Fruit fly (Drosophila melanogaster) whole organism, embryonic: ENCODE results near the gene Hacd1.

ENCODE experiments used
- Asciz ChIP-seq: fragments of 200-800 bp; sonication (Bioruptor generic); optimal IDR thresholded peaks from 2 replicates; lab custom pipeline; 2017; ENCODE audit warnings: missing biosample characterization, mild to moderate bottlenecking, missing genetic modification characterization, missing genetic modification reagents
- B-H1 ChIP-seq: fragments of 200-800 bp; sonication (Bioruptor generic); IDR thresholded peaks from 3 replicates; pipeline ENCODE4 v1.3.6; 2022; ENCODE audit warnings: missing biosample characterization, missing genetic modification characterization
- CG10147 ChIP-seq: fragments of 200-800 bp; sonication (Bioruptor generic); optimal IDR thresholded peaks from 2 replicates; lab custom pipeline; 2019; ENCODE audit warnings: missing biosample characterization, mild to moderate bottlenecking, missing genetic modification characterization, moderate library complexity
- CG10321 ChIP-seq: fragments of 200-800 bp; sonication (Bioruptor generic); IDR thresholded peaks from 2 replicates; pipeline ENCODE4 v1.3.6; 2022; ENCODE audit warnings: missing biosample characterization, missing genetic modification characterization
- CG10431 ChIP-seq: fragments of 200-800 bp; sonication (Bioruptor generic); optimal IDR thresholded peaks from 3 replicates; lab custom pipeline; 2018; ENCODE audit warnings: missing biosample characterization, mild to moderate bottlenecking, missing genetic modification characterization
- CG12071 ChIP-seq: fragments of 200-800 bp; sonication (Bioruptor generic); optimal IDR thresholded peaks from 3 replicates; lab custom pipeline; 2018; ENCODE audit warnings: missing biosample characterization, mild to moderate bottlenecking, missing genetic modification characterization
- CG12769 ChIP-seq: fragments of 200-800 bp; sonication (Bioruptor generic); optimal IDR thresholded peaks from 2 replicates; lab custom pipeline; 2019; ENCODE audit warnings: missing biosample characterization, mild to moderate bottlenecking, missing genetic modification characterization, moderate library complexity
- CG13123 ChIP-seq: fragments of 200-800 bp; sonication (Bioruptor generic); optimal IDR thresholded peaks from 2 replicates; lab custom pipeline; 2016; ENCODE audit warnings: missing biosample characterization, missing genetic modification characterization
- CG14965 ChIP-seq: fragments of 200-800 bp; sonication (Bioruptor generic); optimal IDR thresholded peaks from 2 replicates; lab custom pipeline; 2016; ENCODE audit warnings: missing biosample characterization, missing genetic modification characterization, borderline replicate concordance
- CG15514 ChIP-seq: fragments of 200-800 bp; sonication (Bioruptor generic); optimal IDR thresholded peaks from 3 replicates; lab custom pipeline; 2017; ENCODE audit warnings: missing biosample characterization, missing genetic modification characterization, mild to moderate bottlenecking, moderate library complexity, missing genetic modification reagents
- CG17802 ChIP-seq: fragments of 200-800 bp; sonication (Bioruptor generic); optimal IDR thresholded peaks from 2 replicates; lab custom pipeline; 2018; ENCODE audit warnings: missing biosample characterization, mild to moderate bottlenecking, missing genetic modification characterization, moderate library complexity
- CG1792 ChIP-seq: fragments of 200-800 bp; sonication (Bioruptor generic); optimal IDR thresholded peaks from 2 replicates; lab custom pipeline; 2016; ENCODE audit warnings: missing biosample characterization, missing genetic modification characterization
- CG1832 ChIP-seq: fragments of 200-800 bp; sonication (Bioruptor generic); optimal IDR thresholded peaks from 2 replicates; lab custom pipeline; 2017; ENCODE audit warnings: missing biosample characterization, mild to moderate bottlenecking, missing genetic modification characterization, inconsistent platforms
- CG18476 ChIP-seq: fragments of 200-800 bp; sonication (Bioruptor generic); optimal IDR thresholded peaks from 2 replicates; lab custom pipeline; 2016; ENCODE audit warnings: missing biosample characterization, mild to moderate bottlenecking, missing genetic modification characterization
- CG31388 ChIP-seq: fragments of 200-800 bp; sonication (Bioruptor generic); optimal IDR thresholded peaks from 2 replicates; lab custom pipeline; 2016; ENCODE audit warnings: missing biosample characterization, missing genetic modification characterization
- CG3407 ChIP-seq: fragments of 200-800 bp; sonication (Bioruptor generic); optimal IDR thresholded peaks from 2 replicates; lab custom pipeline; 2018; ENCODE audit warnings: missing biosample characterization, mild to moderate bottlenecking, missing genetic modification characterization
- CG3838 ChIP-seq: fragments of 200-800 bp; sonication (Bioruptor generic); optimal IDR thresholded peaks from 3 replicates; lab custom pipeline; 2016; ENCODE audit warnings: missing biosample characterization, missing genetic modification characterization
- CG5180 ChIP-seq: fragments of 200-800 bp; sonication (Bioruptor generic); optimal IDR thresholded peaks from 3 replicates; lab custom pipeline; 2017; ENCODE audit warnings: missing biosample characterization, missing genetic modification characterization, mild to moderate bottlenecking, moderate library complexity, missing genetic modification reagents
- CG5245 ChIP-seq: fragments of 200-800 bp; sonication (Bioruptor generic); optimal IDR thresholded peaks from 3 replicates; lab custom pipeline; 2016; ENCODE audit warnings: missing biosample characterization, missing genetic modification characterization
- CG5953 ChIP-seq: fragments of 200-800 bp; sonication (Bioruptor generic); IDR thresholded peaks from 2 replicates; pipeline ENCODE4 v1.3.6; 2022; ENCODE audit warnings: missing biosample characterization, missing genetic modification characterization
- CG9437 ChIP-seq: fragments of 200-800 bp; sonication (Bioruptor generic); optimal IDR thresholded peaks from 2 replicates; lab custom pipeline; 2018; ENCODE audit warnings: missing biosample characterization, mild to moderate bottlenecking, missing genetic modification characterization
- CG9876 ChIP-seq: fragments of 200-800 bp; sonication (Bioruptor generic); optimal IDR thresholded peaks from 2 replicates; lab custom pipeline; 2016; ENCODE audit warnings: missing biosample characterization, missing genetic modification characterization
- Drgx ChIP-seq: fragments of 200-800 bp; sonication (Bioruptor generic); IDR thresholded peaks from 2 replicates; pipeline ENCODE4 v1.3.6; 2022; ENCODE audit warnings: missing biosample characterization, missing genetic modification characterization
- HHEX ChIP-seq: fragments of 200-800 bp; sonication (Bioruptor generic); optimal IDR thresholded peaks from 3 replicates; lab custom pipeline; 2017; ENCODE audit warnings: missing biosample characterization, mild to moderate bottlenecking, missing genetic modification characterization, missing genetic modification reagents
- Hmr ChIP-seq: fragments of 200-800 bp; sonication (Bioruptor generic); optimal IDR thresholded peaks from 3 replicates; lab custom pipeline; 2017; ENCODE audit warnings: mild to moderate bottlenecking, missing biosample characterization, missing genetic modification reagents, missing genetic modification characterization
- Hsf ChIP-seq: fragments of 200-800 bp; sonication (Bioruptor generic); optimal IDR thresholded peaks from 3 replicates; lab custom pipeline; 2016; ENCODE audit warnings: missing biosample characterization, missing genetic modification characterization
- Mes4 ChIP-seq: fragments of 200-800 bp; sonication (Bioruptor generic); optimal IDR thresholded peaks from 2 replicates; lab custom pipeline; 2016; ENCODE audit warnings: missing biosample characterization, missing genetic modification characterization
- Nf-YB ChIP-seq: fragments of 200-800 bp; sonication (Bioruptor generic); optimal IDR thresholded peaks from 3 replicates; lab custom pipeline; 2019; ENCODE audit warnings: missing biosample characterization, mild to moderate bottlenecking, missing genetic modification characterization, moderate library complexity
- Ptx1 ChIP-seq: fragments of 200-800 bp; sonication (Bioruptor generic); IDR thresholded peaks from 2 replicates; pipeline ENCODE4 v1.3.6; 2022; ENCODE audit warnings: missing biosample characterization, missing genetic modification characterization
- Six4 ChIP-seq: fragments of 200-800 bp; sonication (Bioruptor generic); optimal IDR thresholded peaks from 2 replicates; lab custom pipeline; 2016; ENCODE audit warnings: missing biosample characterization, missing genetic modification characterization
- Usf ChIP-seq: fragments of 200-800 bp; sonication (Bioruptor generic); optimal IDR thresholded peaks from 2 replicates; lab custom pipeline; 2017; ENCODE audit warnings: missing genotype, missing biosample characterization, missing genetic modification characterization
- Xbp1 ChIP-seq: fragments of 200-800 bp; sonication (Bioruptor generic); optimal IDR thresholded peaks from 3 replicates; lab custom pipeline; 2016; ENCODE audit warnings: missing biosample characterization, mild to moderate bottlenecking, missing genetic modification characterization
- ab ChIP-seq: fragments of 200-800 bp; sonication (Bioruptor generic); optimal IDR thresholded peaks from 2 replicates; lab custom pipeline; 2016; ENCODE audit warnings: missing biosample characterization, missing genetic modification characterization
- amos ChIP-seq: fragments of 200-800 bp; sonication (Bioruptor generic); IDR thresholded peaks from 2 replicates; pipeline ENCODE4 v1.3.6; 2022; ENCODE audit warnings: missing biosample characterization, missing genetic modification characterization; ENCODE audit not compliant: partially characterized antibody
- ato ChIP-seq: fragments of 200-800 bp; sonication (Bioruptor generic); IDR thresholded peaks from 2 replicates; pipeline ENCODE4 v1.3.6; 2022; ENCODE audit warnings: missing biosample characterization, missing genetic modification characterization; ENCODE audit not compliant: partially characterized antibody
- hb ChIP-seq: fragments of 200-800 bp; sonication (Bioruptor generic); IDR thresholded peaks from 3 replicates; pipeline ENCODE4 v1.3.6; 2022; ENCODE audit warnings: missing biosample characterization, missing genetic modification characterization; ENCODE audit not compliant: partially characterized antibody
- ken ChIP-seq: fragments of 200-800 bp; sonication (Bioruptor generic); IDR thresholded peaks from 3 replicates; pipeline ENCODE4 v1.3.6; 2022; ENCODE audit warnings: missing biosample characterization, missing genetic modification characterization
- nmo ChIP-seq: fragments of 200-800 bp; sonication (Bioruptor generic); optimal IDR thresholded peaks from 2 replicates; lab custom pipeline; 2018; ENCODE audit warnings: missing biosample characterization, mild to moderate bottlenecking, missing genetic modification characterization, moderate library complexity
- pho ChIP-seq: fragments of 200-800 bp; sonication (Bioruptor generic); optimal IDR thresholded peaks from 2 replicates; lab custom pipeline; 2016; ENCODE audit warnings: missing biosample characterization, missing genetic modification characterization
- phol ChIP-seq: fragments of 200-800 bp; sonication (Bioruptor generic); optimal IDR thresholded peaks from 3 replicates; lab custom pipeline; 2018; ENCODE audit warnings: missing biosample characterization, mild to moderate bottlenecking, missing genetic modification characterization, moderate library complexity
- ro ChIP-seq: fragments of 200-800 bp; sonication (Bioruptor generic); IDR thresholded peaks from 2 replicates; pipeline ENCODE4 v1.3.6; 2022; ENCODE audit warnings: missing biosample characterization, missing genetic modification characterization
- seq ChIP-seq: fragments of 200-800 bp; sonication (Bioruptor generic); IDR thresholded peaks from 2 replicates; pipeline ENCODE4 v1.3.6; 2022; ENCODE audit warnings: missing biosample characterization, missing genetic modification characterization
- sisA ChIP-seq: fragments of 200-800 bp; sonication (Bioruptor generic); IDR thresholded peaks from 2 replicates; pipeline ENCODE4 v1.3.6; 2022; ENCODE audit warnings: missing biosample characterization, missing genetic modification characterization
- sob ChIP-seq: fragments of 200-800 bp; sonication (Bioruptor generic); IDR thresholded peaks from 2 replicates; pipeline ENCODE4 v1.3.6; 2022; ENCODE audit warnings: missing biosample characterization, missing genetic modification characterization
- sqz ChIP-seq: fragments of 200-800 bp; sonication (Bioruptor generic); optimal IDR thresholded peaks from 3 replicates; lab custom pipeline; 2018; ENCODE audit warnings: missing biosample characterization, mild to moderate bottlenecking, missing genetic modification characterization
- sug ChIP-seq: fragments of 200-800 bp; optimal IDR thresholded peaks from 2 replicates; lab custom pipeline; 2019; ENCODE audit warnings: missing biosample characterization, mild to moderate bottlenecking, missing genetic modification characterization, moderate library complexity
- tio ChIP-seq: fragments of 200-800 bp; sonication (Bioruptor generic); optimal IDR thresholded peaks from 2 replicates; lab custom pipeline; 2017; ENCODE audit warnings: missing biosample characterization, missing genetic modification characterization, inconsistent platforms
- toy ChIP-seq: fragments of 200-800 bp; sonication (Bioruptor generic); IDR thresholded peaks from 2 replicates; pipeline ENCODE4 v1.3.6; 2022; ENCODE audit warnings: missing biosample characterization, missing genetic modification characterization
- unpg ChIP-seq: fragments of 200-800 bp; sonication (Bioruptor generic); optimal IDR thresholded peaks from 3 replicates; lab custom pipeline; 2018; ENCODE audit warnings: missing biosample characterization, mild to moderate bottlenecking, missing genetic modification characterization, moderate library complexity
- z ChIP-seq: fragments of 200-800 bp; sonication (Bioruptor generic); IDR thresholded peaks from 3 replicates; pipeline ENCODE4 v1.3.6; 2022; ENCODE audit warnings: missing biosample characterization, missing genetic modification characterization
- zf30C ChIP-seq: fragments of 200-800 bp; sonication (Bioruptor generic); optimal IDR thresholded peaks from 3 replicates; lab custom pipeline; 2018; ENCODE audit warnings: missing biosample characterization, mild to moderate bottlenecking, missing genetic modification characterization

The Hacd1 gene

dm6 chr2L:12007331-12007791 is 5.3 kb upstream of the Hacd1 start (continued):
- peak; percentile 94 for TF ChIP-seq Hmr (GFP tag; lab: Kevin White, UChicago)
- peak; percentile 96 for TF ChIP-seq sqz
- TF ChIP-seq phol (tag; lab: Kevin White, UChicago) = peak; percentile 26
- no peak for TF ChIP-seq amos (GFP tag; lab: Robert Waterston, UW)
- peak; percentile 14 for TF ChIP-seq zf30C (GFP tag; lab: Kevin White, UChicago)
- no peak for TF ChIP-seq CG31388 (GFP tag; lab: Kevin White, UChicago)
- peak; percentile 28 for TF ChIP-seq pho (GFP tag; lab: Kevin White, UChicago)
- TF ChIP-seq tio (GFP tag; lab: Kevin White, UChicago) = no peak
- TF ChIP-seq nmo (GFP tag; lab: Kevin White, UChicago) = peak; percentile 81
- peak; percentile 94 for TF ChIP-seq CG5180 (GFP tag; lab: Kevin White, UChicago)
- peak; percentile 94 for TF ChIP-seq Nf-YB (GFP tag; lab: Kevin White, UChicago)
- TF ChIP-seq CG18476 (GFP tag; lab: Kevin White, UChicago) = no peak
- peak; percentile 33 for TF ChIP-seq Xbp1
- TF ChIP-seq ato (GFP tag; lab: Robert Waterston, UW) = no peak
- TF ChIP-seq sisA = no peak
- peak; percentile 99 for TF ChIP-seq CG1832
- TF ChIP-seq Ptx1 (GFP tag; lab: Robert Waterston, UW) = no peak
- TF ChIP-seq Hsf (GFP tag; lab: Kevin White, UChicago) = no peak
- peak; percentile 93 for TF ChIP-seq sug (tag; lab: Kevin White, UChicago)
- peak; percentile 99 for TF ChIP-seq CG12769 (tag; lab: Kevin White, UChicago)
- TF ChIP-seq CG5245 = no peak
- TF ChIP-seq Drgx (GFP tag; lab: Robert Waterston, UW) = no peak
- no peak for TF ChIP-seq CG14965 (GFP tag; lab: Kevin White, UChicago)
- no peak for TF ChIP-seq ab (GFP tag; lab: Kevin White, UChicago)
- TF ChIP-seq ken (GFP tag; lab: Robert Waterston, UW) = no peak
- TF ChIP-seq Mes4 (GFP tag; lab: Kevin White, UChicago) = peak; percentile 44
- TF ChIP-seq CG3838 (GFP tag; lab: Kevin White, UChicago) = peak; percentile 64
- no peak for TF ChIP-seq CG3407 (GFP tag; lab: Kevin White, UChicago)
- TF ChIP-seq HHEX = peak; percentile 51
- TF ChIP-seq CG12071 = peak; percentile 80
- no peak for TF ChIP-seq CG10321 (GFP tag; lab: Robert Waterston, UW)
- no peak for TF ChIP-seq CG1792 (GFP tag; lab: Kevin White, UChicago)
- no peak for TF ChIP-seq CG13123
- TF ChIP-seq CG15514 (GFP tag; lab: Kevin White, UChicago) = peak; percentile 75
- no peak for TF ChIP-seq CG10147 (GFP tag; lab: Kevin White, UChicago)
- TF ChIP-seq Six4 (GFP tag; lab: Kevin White, UChicago) = no peak
- no peak for TF ChIP-seq CG9437
- peak; percentile 85 for TF ChIP-seq CG10431
- no peak for TF ChIP-seq sob (GFP tag; lab: Robert Waterston, UW)
- TF ChIP-seq Asciz (GFP tag; lab: Kevin White, UChicago) = no peak
- no peak for TF ChIP-seq B-H1 (GFP tag; lab: Robert Waterston, UW)
- TF ChIP-seq CG17802 (tag; lab: Kevin White, UChicago) = no peak
- no peak for TF ChIP-seq Usf (GFP tag; lab: Kevin White, UChicago)
- TF ChIP-seq CG5953 = no peak
- no peak for TF ChIP-seq seq (GFP tag; lab: Robert Waterston, UW)
- no peak for TF ChIP-seq hb (GFP tag; lab: Robert Waterston, UW)
- TF ChIP-seq toy (GFP tag; lab: Robert Waterston, UW) = no peak
- TF ChIP-seq unpg (GFP tag; lab: Kevin White, UChicago) = peak; percentile 24
- TF ChIP-seq ro (GFP tag; lab: Robert Waterston, UW) = no peak
- TF ChIP-seq CG9876 = no peak
- TF ChIP-seq z (GFP tag; lab: Robert Waterston, UW) = no peak
